Fruit fly (Drosophila melanogaster): Measurements from ENCODE around the gene CG43057.

Gene CG43057

DNA sequence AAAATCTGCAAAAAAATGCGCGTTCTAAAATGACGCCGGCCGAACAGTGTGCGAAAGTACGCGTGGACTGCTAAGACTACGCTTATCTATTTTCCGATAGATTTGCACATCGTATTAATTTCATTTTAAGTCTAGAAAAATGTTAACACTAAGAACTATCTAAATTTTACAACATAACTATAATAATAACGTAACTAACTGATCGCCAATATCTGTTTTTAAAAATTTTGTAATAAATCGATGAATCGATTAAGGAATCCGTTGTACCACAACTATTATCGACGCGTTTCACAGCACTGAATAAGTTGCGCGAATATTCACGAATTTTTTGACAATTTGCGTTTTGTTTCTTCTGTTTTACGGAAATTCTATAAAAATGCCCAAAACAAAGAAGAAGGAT lies 32.7 kb downstream of the CG43057 start, which contains the start of gene Ssb-c31a (continued):
- TF ChIP-seq kay (GFP tag; optimal IDR thresholded peaks at IDR 0.05) = no peak
- no peak for TF ChIP-seq oc (tag; optimal IDR thresholded peaks at IDR 0.05)
- no peak for TF ChIP-seq CG6272 (GFP tag; IDR thresholded peaks at IDR 0.05)
- peak; percentile 70 for TF ChIP-seq vfl (GFP tag; optimal IDR thresholded peaks at IDR 0.05)
- TF ChIP-seq ATbp (GFP tag; optimal IDR thresholded peaks at IDR 0.05) = no peak
- TF ChIP-seq Doc3 (GFP tag; IDR thresholded peaks at IDR 0.05; ENCODE audit: partially characterized antibody) = peak; percentile 87
- TF ChIP-seq Fer1 (GFP tag; optimal IDR thresholded peaks at IDR 0.05) = peak; percentile 58
- TF ChIP-seq Trl (optimal IDR thresholded peaks at IDR 0.05) = no peak
- peak; percentile 63 for TF ChIP-seq Trl (GFP tag; optimal IDR thresholded peaks at IDR 0.05)
- peak; percentile 52 for TF ChIP-seq chn (GFP tag; optimal IDR thresholded peaks at IDR 0.05)
- no peak for TF ChIP-seq sim (GFP tag; IDR thresholded peaks at IDR 0.05)
- peak; percentile 80 for TF ChIP-seq CG2120 (GFP tag; optimal IDR thresholded peaks at IDR 0.05)
- TF ChIP-seq NfI (GFP tag; optimal IDR thresholded peaks at IDR 0.05) = peak; percentile 72
- peak; percentile 52 for TF ChIP-seq YL-1 (GFP tag; optimal IDR thresholded peaks at IDR 0.05)
- peak; percentile 79 for TF ChIP-seq CG2116 (GFP tag; optimal IDR thresholded peaks at IDR 0.05)
- peak; percentile 57 for TF ChIP-seq CG12391 (tag; optimal IDR thresholded peaks at IDR 0.05)
- TF ChIP-seq BEAF-32 (GFP tag; optimal IDR thresholded peaks at IDR 0.05) = peak; percentile 85
- peak; percentile 56 for TF ChIP-seq CG17829 (tag; optimal IDR thresholded peaks at IDR 0.05)
- peak; percentile 28 for TF ChIP-seq tup (GFP tag; optimal IDR thresholded peaks at IDR 0.05)
- peak; percentile 28; the same call in 1 of the 2 replicates for TF ChIP-seq CG17328 (GFP tag; IDR thresholded peaks at IDR 0.05)
- no peak for TF ChIP-seq CG8765 (GFP tag; IDR thresholded peaks at IDR 0.05)
- TF ChIP-seq Dfd (GFP tag; optimal IDR thresholded peaks at IDR 0.05) = no peak
- TF ChIP-seq Meics (GFP tag; optimal IDR thresholded peaks at IDR 0.05) = peak; percentile 30
- TF ChIP-seq D (optimal IDR thresholded peaks at IDR 0.05) = no peak
- no peak for TF ChIP-seq D (GFP tag; optimal IDR thresholded peaks at IDR 0.05)
- TF ChIP-seq Max (GFP tag; optimal IDR thresholded peaks at IDR 0.05) = peak; percentile 67
- TF ChIP-seq Chrac-16 (GFP tag; optimal IDR thresholded peaks at IDR 0.05) = peak; percentile 62
- peak; percentile 77 for TF ChIP-seq CG34224 (GFP tag; IDR thresholded peaks at IDR 0.05; ENCODE audit: partially characterized antibody)
- TF ChIP-seq prd (optimal IDR thresholded peaks at IDR 0.05) = no peak
- TF ChIP-seq prd (GFP tag; IDR thresholded peaks at IDR 0.05) = peak; percentile 31; the same call in 1 of the 3 replicates
- TF ChIP-seq CG4328 (GFP tag; optimal IDR thresholded peaks at IDR 0.05) = peak; percentile 59
- peak; percentile 59 for TF ChIP-seq pum (GFP tag; optimal IDR thresholded peaks at IDR 0.05)
- peak; percentile 49 for TF ChIP-seq CG7839 (tag; optimal IDR thresholded peaks at IDR 0.05)
- peak; percentile 33 for TF ChIP-seq emc (GFP tag; optimal IDR thresholded peaks at IDR 0.05)
- no peak for TF ChIP-seq stc (GFP tag; IDR thresholded peaks at IDR 0.05)
- TF ChIP-seq Oli (tag; optimal IDR thresholded peaks at IDR 0.05) = peak; percentile 19
- TF ChIP-seq Bgb (GFP tag; IDR thresholded peaks at IDR 0.05; ENCODE audit: partially characterized antibody) = peak; percentile 66
- TF ChIP-seq CG9609 (GFP tag; optimal IDR thresholded peaks at IDR 0.05) = peak; percentile 4
- TF ChIP-seq Nf-YB (GFP tag; optimal IDR thresholded peaks at IDR 0.05) = no peak
- peak; percentile 27 for TF ChIP-seq NC2β (GFP tag; optimal IDR thresholded peaks at IDR 0.05)
- TF ChIP-seq Hsf (GFP tag; optimal IDR thresholded peaks at IDR 0.05) = peak; percentile 62
- no peak for TF ChIP-seq tna (GFP tag; IDR thresholded peaks at IDR 0.05; ENCODE audit: partially characterized antibody)
- no peak for TF ChIP-seq da (GFP tag; optimal IDR thresholded peaks at IDR 0.05)
- 0 out of 3 replicates have a peak, but pooled peaks have one; percentile 18 for TF ChIP-seq so (GFP tag; IDR thresholded peaks at IDR 0.05)
- TF ChIP-seq HHEX (GFP tag; optimal IDR thresholded peaks at IDR 0.05) = peak; percentile 51
- TF ChIP-seq CG7556 (GFP tag; optimal IDR thresholded peaks at IDR 0.05) = peak; percentile 55
- TF ChIP-seq CG10431 (GFP tag; optimal IDR thresholded peaks at IDR 0.05) = peak; percentile 6
- TF ChIP-seq row (GFP tag; IDR thresholded peaks at IDR 0.05) = peak; percentile 85
- TF ChIP-seq tio (GFP tag; optimal IDR thresholded peaks at IDR 0.05) = no peak
- TF ChIP-seq CG42726 (GFP tag; IDR thresholded peaks at IDR 0.05; ENCODE audit: partially characterized antibody) = no peak
- peak; percentile 28; the same call in 1 of the 3 replicates for TF ChIP-seq zen2 (GFP tag; IDR thresholded peaks at IDR 0.05; ENCODE audit: partially characterized antibody)

Measured in whole organism, embryonic.